Worm (Caenorhabditis elegans) whole organism, L2 larva: ENCODE measurements around the gene D1069.3.

Experiments
- Y55F3AM.14 ChIP-seq: fragments of 200-800 bp; sonication (Bioruptor generic); optimal IDR thresholded peaks from 2 replicates; lab custom pipeline; 2018; ENCODE audit warnings: mild to moderate bottlenecking, missing genetic modification characterization, missing compliant biosample characterization
- ZK546.5 ChIP-seq: sonication (generic microtip); optimal IDR thresholded peaks from 2 replicates; lab custom pipeline; 2017; ENCODE audit warnings: missing biosample characterization, missing genetic modification characterization
- alr-1 ChIP-seq: fragments of 150-350 bp; optimal IDR thresholded peaks from 2 replicates; lab custom pipeline; 2014; ENCODE audit warnings: missing biosample characterization, missing genetic modification characterization
- aly-2 ChIP-seq: fragments of 150-350 bp; optimal IDR thresholded peaks from 2 replicates; lab custom pipeline; 2014; ENCODE audit warnings: missing biosample characterization, missing genetic modification characterization
- ama-1 ChIP-seq: fragments of 150-350 bp; optimal IDR thresholded peaks from 2 replicates; lab custom pipeline; 2018; ENCODE audit warnings: inconsistent platforms
- ceh-16 ChIP-seq: fragments of 150-350 bp; optimal IDR thresholded peaks from 2 replicates; lab custom pipeline; 2014; ENCODE audit warnings: missing biosample characterization, missing genetic modification characterization
- crh-2 ChIP-seq: sonication (generic microtip); optimal IDR thresholded peaks from 2 replicates; lab custom pipeline; 2017; ENCODE audit warnings: missing biosample characterization, missing genetic modification characterization
- dmd-4 ChIP-seq: sonication (generic microtip); optimal IDR thresholded peaks from 2 replicates; lab custom pipeline; 2017; ENCODE audit warnings: missing biosample characterization, missing genetic modification characterization
- elt-1 ChIP-seq: fragments of 150-350 bp; optimal IDR thresholded peaks from 2 replicates; lab custom pipeline; 2014; ENCODE audit warnings: missing biosample characterization, missing genetic modification characterization
- elt-3 ChIP-seq: sonication (generic microtip); optimal IDR thresholded peaks from 2 replicates; lab custom pipeline; 2017; ENCODE audit warnings: missing biosample characterization, missing genetic modification characterization
- gmeb-1 ChIP-seq: fragments of 150-350 bp; optimal IDR thresholded peaks from 2 replicates; lab custom pipeline; 2014; ENCODE audit warnings: missing biosample characterization, missing genetic modification characterization
- lin-11 ChIP-seq: fragments of 150-350 bp; sonication (generic microtip); optimal IDR thresholded peaks from 2 replicates; lab custom pipeline; 2014; ENCODE audit warnings: missing biosample characterization, missing genetic modification characterization, inconsistent platforms, mixed read lengths
- lin-13 ChIP-seq: fragments of 150-350 bp; optimal IDR thresholded peaks from 2 replicates; lab custom pipeline; 2014; ENCODE audit warnings: missing biosample characterization, missing genetic modification reagents, missing genetic modification characterization
- lin-39 ChIP-seq: fragments of 150-350 bp; optimal IDR thresholded peaks from 2 replicates; lab custom pipeline; 2014; ENCODE audit warnings: missing biosample characterization, missing genetic modification reagents, missing genetic modification characterization
- lsy-2 ChIP-seq, 2 experiments: fragments of 150-350 bp in 1 of 2; sonication (generic microtip) in 1 of 2; optimal IDR thresholded peaks; 2 replicates each; lab custom pipeline; 2014 to 2017; ENCODE audit warnings: missing biosample characterization in 2 of 2, missing genetic modification characterization in 2 of 2
- mbf-1 ChIP-seq: sonication (generic microtip); optimal IDR thresholded peaks from 2 replicates; lab custom pipeline; 2017; ENCODE audit warnings: missing biosample characterization, missing genetic modification characterization
- nhr-11 ChIP-seq: fragments of 150-350 bp; optimal IDR thresholded peaks from 2 replicates; lab custom pipeline; 2014; ENCODE audit warnings: missing biosample characterization, missing genetic modification characterization
- nhr-12 ChIP-seq: fragments of 150-350 bp; optimal IDR thresholded peaks from 2 replicates; lab custom pipeline; 2014; ENCODE audit warnings: missing biosample characterization, missing genetic modification characterization
- nhr-129 ChIP-seq: fragments of 150-350 bp; optimal IDR thresholded peaks from 2 replicates; lab custom pipeline; 2014; ENCODE audit warnings: missing biosample characterization, missing genetic modification characterization
- nhr-23 ChIP-seq: fragments of 150-350 bp; optimal IDR thresholded peaks from 2 replicates; lab custom pipeline; 2014; ENCODE audit warnings: missing biosample characterization, missing genetic modification reagents, missing genetic modification characterization
- nhr-237 ChIP-seq: fragments of 150-350 bp; optimal IDR thresholded peaks from 2 replicates; lab custom pipeline; 2014; ENCODE audit warnings: missing biosample characterization, missing genetic modification characterization
- nhr-77 ChIP-seq: fragments of 150-350 bp; optimal IDR thresholded peaks from 2 replicates; lab custom pipeline; 2014; ENCODE audit warnings: missing biosample characterization, missing genetic modification characterization
- peb-1 ChIP-seq: fragments of 150-350 bp; optimal IDR thresholded peaks from 2 replicates; lab custom pipeline; 2014; ENCODE audit warnings: missing biosample characterization, missing genetic modification characterization
- sem-4 ChIP-seq: fragments of 150-350 bp; optimal IDR thresholded peaks from 2 replicates; lab custom pipeline; 2014; ENCODE audit warnings: missing biosample characterization, missing genetic modification reagents, missing genetic modification characterization
- sma-3 ChIP-seq: sonication (generic microtip); optimal IDR thresholded peaks from 2 replicates; lab custom pipeline; 2016; ENCODE audit warnings: missing genetic modification reagents, missing genetic modification characterization, missing compliant biosample characterization
- sma-9 ChIP-seq, 2 experiments: fragments of 150-350 bp in 1 of 2; sonication (generic microtip) in 1 of 2; optimal IDR thresholded peaks; 2 replicates each; lab custom pipeline; 2014 to 2016; ENCODE audit warnings: missing genetic modification characterization in 2 of 2, mild to moderate bottlenecking in 1 of 2, missing biosample characterization in 1 of 2, missing compliant biosample characterization in 1 of 2, missing genetic modification reagents in 1 of 2, moderate library complexity in 1 of 2
- snpc-4 ChIP-seq: fragments of 150-350 bp; optimal IDR thresholded peaks from 2 replicates; lab custom pipeline; 2014; ENCODE audit warnings: missing biosample characterization, missing genetic modification characterization
- unc-55 ChIP-seq: fragments of 150-350 bp; sonication (generic microtip); optimal IDR thresholded peaks from 3 replicates; lab custom pipeline; 2014; ENCODE audit warnings: missing biosample characterization, missing genetic modification reagents, missing genetic modification characterization
- zag-1 ChIP-seq: fragments of 150-350 bp; optimal IDR thresholded peaks from 2 replicates; lab custom pipeline; 2014; ENCODE audit warnings: missing biosample characterization, missing genetic modification characterization
- ztf-1 ChIP-seq: fragments of 200-800 bp; sonication (Bioruptor generic); conservative IDR thresholded peaks from 2 replicates; pipeline ENCODE4 v1.3.6; 2022; ENCODE audit warnings: missing genetic modification characterization, missing compliant biosample characterization
- ztf-11 ChIP-seq: sonication (generic microtip); optimal IDR thresholded peaks from 2 replicates; lab custom pipeline; 2017; ENCODE audit warnings: missing biosample characterization, missing genetic modification characterization
- ztf-4 ChIP-seq: fragments of 150-350 bp; optimal IDR thresholded peaks from 2 replicates; lab custom pipeline; 2014; ENCODE audit warnings: missing biosample characterization, missing genetic modification characterization

D1069.3 gene

ce11 chrII:356969-357368 is 9.3 kb upstream of the D1069.3 start, which contains the start of gene dmsr-4:
TSS of gene dmsr-4 (minus strand) at chrII:357069.
- TF ChIP-seq ztf-1 (GFP tag; lab: Robert Waterston, UW) (no peak), elt-3 (tag; lab: Kevin White, UChicago) (no peak), peb-1 (tag; lab: Kevin White, UChicago) (no peak), ZK546.5 (tag; lab: Kevin White, UChicago) (no peak), nhr-23 (tag; lab: Kevin White, UChicago) (no peak), sma-3 (GFP tag; lab: Kevin White, UChicago) (no peak), dmd-4 (tag; lab: Kevin White, UChicago) (no peak), nhr-129 (tag; lab: Kevin White, UChicago) (no peak), snpc-4 (no peak), nhr-77 (tag; lab: Kevin White, UChicago) (no peak), Y55F3AM.14 (GFP tag; lab: Kevin White, UChicago) (no peak), ztf-11 (tag; lab: Kevin White, UChicago) (no peak), lin-11 (tag; lab: Kevin White, UChicago) (no peak), aly-2 (no peak), ztf-4 (tag; lab: Kevin White, UChicago) (no peak), sma-9 (GFP tag; optimal IDR thresholded peaks at IDR 0.05; lab: Kevin White, UChicago) (no peak), sma-9 (tag; optimal IDR thresholded peaks at IDR 0.05; lab: Kevin White, UChicago) (no peak), nhr-237 (tag; lab: Kevin White, UChicago) (no peak)

- no peak for TF ChIP-seq mbf-1
- no peak for TF ChIP-seq alr-1 (tag; lab: Kevin White, UChicago)
- TF ChIP-seq sem-4 = no peak
Measured at ce11 chrII:354494-354893, 6.8 kb upstream of the D1069.3 start.

- no peak for TF ChIP-seq ztf-4 (tag; lab: Kevin White, UChicago)
- TF ChIP-seq, all 48 proteins: peak for 0
Measured at ce11 chrII:349749-350148, 2.1 kb upstream of the D1069.3 start.

- TF ChIP-seq lin-13 (GFP tag; lab: Kevin White, UChicago) (no peak), nhr-11 (no peak)
- TF ChIP-seq, all 48 proteins: peak for 0
Measured at ce11 chrII:341282-341681, 6.4 kb downstream of the D1069.3 start.

- no peak for TF ChIP-seq lin-11 (tag; lab: Kevin White, UChicago)
- TF ChIP-seq nhr-12 (tag; lab: Kevin White, UChicago) = no peak
- TF ChIP-seq elt-1 (tag; lab: Kevin White, UChicago) = no peak
- TF ChIP-seq ama-1 (lab: Kevin White, UChicago) = no peak
Measured at ce11 chrII:340714-341113, 7.0 kb downstream of the D1069.3 start.

- TF ChIP-seq aly-2 (no peak), ZK546.5 (tag; lab: Kevin White, UChicago) (no peak), zag-1 (tag; lab: Kevin White, UChicago) (no peak), lsy-2 (tag; optimal IDR thresholded peaks at IDR 0.05; lab: Kevin White, UChicago) (no peak), nhr-23 (tag; lab: Kevin White, UChicago) (no peak)
Measured at ce11 chrII:340224-340623, 7.5 kb downstream of the D1069.3 start, which contains the start of gene clc-31. TSS of gene clc-31 (plus strand) at chrII:340524.

- TF ChIP-seq unc-55 = no peak
- no peak for TF ChIP-seq zag-1 (tag; lab: Kevin White, UChicago)
- TF ChIP-seq ZK546.5 (tag; lab: Kevin White, UChicago) = no peak
- TF ChIP-seq ztf-4 (tag; lab: Kevin White, UChicago) = no peak
- no peak for TF ChIP-seq ceh-16 (tag; lab: Kevin White, UChicago)
- TF ChIP-seq crh-2 (tag; lab: Kevin White, UChicago) = no peak
- TF ChIP-seq gmeb-1 (tag; lab: Kevin White, UChicago) = no peak
- no peak for TF ChIP-seq nhr-11
- no peak for TF ChIP-seq ama-1 (lab: Kevin White, UChicago)
- no peak for TF ChIP-seq aly-2
- no peak for TF ChIP-seq lin-39
Measured at ce11 chrII:337233-337832, 10.4 kb downstream of the D1069.3 start, which contains the start of gene cpn-2. TSS of gene cpn-2 (plus strand) at chrII:337782.
